Worm (Caenorhabditis elegans): ENCODE results near the gene ZK697.1.

ZK697.1 gene

DNA sequence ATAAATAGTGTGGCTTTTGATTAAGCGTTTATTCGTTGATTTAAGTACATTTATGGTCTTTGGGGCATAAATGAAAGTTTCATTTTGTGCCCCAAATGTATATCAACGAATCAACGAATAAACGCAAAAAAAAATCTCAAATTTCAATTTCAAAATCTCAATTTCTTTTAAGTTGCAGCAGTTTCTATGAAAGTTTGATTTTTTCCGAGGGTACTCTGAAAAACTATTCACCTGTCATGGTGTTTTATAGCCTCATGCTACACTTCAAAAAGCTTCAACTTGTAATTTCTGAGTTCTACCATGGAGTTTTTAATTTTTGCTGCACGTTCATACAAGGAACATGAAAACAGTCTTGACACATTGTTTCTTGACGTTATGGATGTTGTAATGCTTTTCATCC lies at the start of gene ZK697.1:
Gene ZK697.1 (plus strand): TSS at position 301 of the 400 bp plus-strand sequence.
- TF ChIP-seq ham-2 (GFP tag; optimal IDR thresholded peaks at IDR 0.05), result no peak
- no peak for TF ChIP-seq hlh-1 (tag; optimal IDR thresholded peaks at IDR 0.05)
- TF ChIP-seq nhr-2 (tag; optimal IDR thresholded peaks at IDR 0.05), result no peak
- TF ChIP-seq mab-5 (tag; optimal IDR thresholded peaks at IDR 0.05), result no peak

DNA sequence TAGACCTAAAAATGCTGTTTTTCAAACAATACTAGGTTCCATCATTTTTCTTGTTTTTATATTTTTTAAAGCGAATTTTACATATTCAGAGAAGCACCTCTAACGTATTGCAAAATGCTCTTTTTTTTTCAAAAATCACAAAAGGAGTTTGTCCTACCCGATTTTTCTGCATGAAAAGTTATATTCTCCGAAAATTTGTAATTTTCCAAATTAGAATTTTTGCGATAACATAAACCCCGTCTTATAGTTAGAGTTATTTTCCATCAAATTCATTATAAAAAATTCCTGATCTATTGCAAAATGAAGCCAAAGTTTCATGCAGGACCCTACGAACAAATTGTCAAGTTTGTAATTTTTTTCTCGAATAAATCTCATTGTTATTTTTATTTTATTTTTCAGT lies 44.2 kb upstream of the ZK697.1 start, which contains the start of gene srw-99:
Gene srw-99 (plus strand): TSS at position 301 of the 400 bp plus-strand sequence.
- TF ChIP-seq lsy-2 (tag; optimal IDR thresholded peaks at IDR 0.05) (no peak), nhr-76 (tag; optimal IDR thresholded peaks at IDR 0.05) (no peak), blmp-1 (tag; optimal IDR thresholded peaks at IDR 0.05) (no peak), zip-8 (tag; optimal IDR thresholded peaks at IDR 0.05) (no peak), nhr-237 (tag; optimal IDR thresholded peaks at IDR 0.05) (no peak), unc-62 (GFP tag; optimal IDR thresholded peaks at IDR 0.05) (no peak)

DNA sequence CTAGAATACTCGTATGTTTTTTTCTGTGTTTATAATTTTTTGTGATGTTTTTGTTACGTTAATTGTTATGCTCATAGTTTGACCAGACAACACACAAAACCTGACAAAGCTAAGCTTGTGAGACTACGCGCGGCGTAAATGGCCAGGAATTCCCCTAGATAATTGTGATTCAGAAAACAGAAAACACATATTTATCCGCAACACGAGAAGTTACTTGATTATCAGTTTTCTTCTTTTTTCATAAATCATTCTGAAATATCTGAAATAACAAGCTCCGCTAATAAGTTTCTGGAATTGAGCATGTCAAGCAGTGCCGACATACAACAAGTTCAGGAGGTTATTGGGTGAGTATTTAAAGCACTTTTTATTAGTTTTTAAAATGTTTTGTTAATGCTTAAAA lies 41.7 kb upstream of the ZK697.1 start, which contains the start of gene srw-100:
Gene srw-100 (plus strand): TSS at position 301 of the 400 bp plus-strand sequence.
- TF ChIP-seq lin-13 (tag; optimal IDR thresholded peaks at IDR 0.05), result no peak
- TF ChIP-seq hlh-1 (tag; optimal IDR thresholded peaks at IDR 0.05), result no peak
- TF ChIP-seq ces-1 (GFP tag; optimal IDR thresholded peaks at IDR 0.05), result no peak
- no peak for TF ChIP-seq elt-1 (tag; optimal IDR thresholded peaks at IDR 0.05; ENCODE audit: borderline replicate concordance, insufficient read depth)
- no peak for TF ChIP-seq sptf-1 (tag; optimal IDR thresholded peaks at IDR 0.05)
- no peak for TF ChIP-seq bed-3 (GFP tag; optimal IDR thresholded peaks at IDR 0.05)
- no peak for TF ChIP-seq flh-1 (GFP tag; optimal IDR thresholded peaks at IDR 0.05)
- TF ChIP-seq cnd-1 (tag; optimal IDR thresholded peaks at IDR 0.05), result no peak
- no peak for TF ChIP-seq blmp-1 (tag; optimal IDR thresholded peaks at IDR 0.05)
- no peak for TF ChIP-seq unc-39 (tag; optimal IDR thresholded peaks at IDR 0.05)

DNA sequence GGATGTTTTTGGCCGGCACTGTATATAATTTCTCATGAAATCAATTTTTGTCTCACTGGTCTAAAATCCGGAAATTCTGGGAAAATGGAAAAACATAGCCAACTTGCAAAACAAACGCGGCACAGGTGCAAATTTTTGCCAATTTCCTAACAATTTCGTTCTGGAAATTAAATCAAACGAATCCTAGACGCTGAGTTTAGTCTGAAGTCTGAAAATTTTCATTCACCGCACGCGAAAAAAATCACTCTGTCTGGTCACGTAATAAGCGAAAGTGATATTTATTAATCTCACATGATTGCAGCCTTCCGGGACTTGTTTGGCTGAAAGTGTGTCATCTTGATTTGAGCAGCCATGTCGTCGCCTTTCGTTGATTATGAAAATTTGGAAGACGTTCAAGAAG lies 35.7 kb upstream of the ZK697.1 start, which contains the start of gene srw-103:
Gene srw-103 (plus strand): TSS at position 301 of the 400 bp plus-strand sequence.
- no peak for TF ChIP-seq unc-39 (tag; optimal IDR thresholded peaks at IDR 0.05)
- no peak for TF ChIP-seq tbx-8 (GFP tag; optimal IDR thresholded peaks at IDR 0.05)
- TF ChIP-seq sptf-1 (tag; optimal IDR thresholded peaks at IDR 0.05), result no peak
- no peak for TF ChIP-seq mls-2 (tag; optimal IDR thresholded peaks at IDR 0.05)
- TF ChIP-seq nhr-12 (tag; optimal IDR thresholded peaks at IDR 0.05), result no peak
- no peak for TF ChIP-seq unc-62 (GFP tag; optimal IDR thresholded peaks at IDR 0.05)
- TF ChIP-seq elt-3 (tag; optimal IDR thresholded peaks at IDR 0.05), result no peak
- TF ChIP-seq ces-1 (GFP tag; optimal IDR thresholded peaks at IDR 0.05), result no peak
- TF ChIP-seq hlh-1 (tag; optimal IDR thresholded peaks at IDR 0.05), result no peak
- no peak for TF ChIP-seq blmp-1 (tag; optimal IDR thresholded peaks at IDR 0.05)
- no peak for TF ChIP-seq flh-1 (GFP tag; optimal IDR thresholded peaks at IDR 0.05)
- TF ChIP-seq ceh-39 (tag; optimal IDR thresholded peaks at IDR 0.05), result no peak
- TF ChIP-seq ceh-83 (GFP tag; optimal IDR thresholded peaks at IDR 0.05), result no peak
- no peak for TF ChIP-seq M03D4.4 (tag; optimal IDR thresholded peaks at IDR 0.05)
- TF ChIP-seq lin-32 (GFP tag; optimal IDR thresholded peaks at IDR 0.05), result no peak
- TF ChIP-seq lsy-2 (tag; optimal IDR thresholded peaks at IDR 0.05), result no peak

DNA sequence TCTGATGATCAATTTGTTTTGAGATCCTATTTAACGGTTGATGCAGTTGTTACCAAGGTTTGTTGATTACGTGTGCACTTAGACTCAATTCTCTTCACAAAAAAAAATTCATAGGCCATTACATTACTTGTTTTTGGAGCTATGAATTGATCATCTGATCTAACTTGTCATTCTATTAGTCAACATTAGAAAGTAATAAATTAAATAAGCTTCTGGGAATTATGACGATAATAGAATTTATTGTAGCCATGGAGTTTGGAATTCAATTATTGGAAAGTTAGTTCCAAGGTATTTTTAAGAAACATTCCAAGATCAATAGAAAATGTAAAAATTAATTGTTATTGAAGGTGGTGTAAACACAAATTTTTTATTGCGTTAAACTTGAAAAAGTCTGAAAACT lies 34.4 kb upstream of the ZK697.1 start:
- TF ChIP-seq M03D4.4 (tag; optimal IDR thresholded peaks at IDR 0.05), result no peak
- TF ChIP-seq lin-13 (tag; optimal IDR thresholded peaks at IDR 0.05), result no peak
- no peak for TF ChIP-seq ces-1 (GFP tag; optimal IDR thresholded peaks at IDR 0.05)
- TF ChIP-seq bed-3 (GFP tag; optimal IDR thresholded peaks at IDR 0.05), result no peak
- TF ChIP-seq pha-4 (tag; optimal IDR thresholded peaks at IDR 0.05), result no peak
- no peak for TF ChIP-seq mab-5 (tag; optimal IDR thresholded peaks at IDR 0.05)
- TF ChIP-seq sptf-1 (tag; optimal IDR thresholded peaks at IDR 0.05), result no peak
- no peak for TF ChIP-seq nhr-76 (tag; optimal IDR thresholded peaks at IDR 0.05)
- TF ChIP-seq nhr-28 (tag; optimal IDR thresholded peaks at IDR 0.05), result no peak
- no peak for TF ChIP-seq unc-39 (tag; optimal IDR thresholded peaks at IDR 0.05)
- TF ChIP-seq elt-1 (tag; optimal IDR thresholded peaks at IDR 0.05; ENCODE audit: borderline replicate concordance, insufficient read depth), result no peak
- no peak for TF ChIP-seq unc-120 (tag; optimal IDR thresholded peaks at IDR 0.05; ENCODE audit: poor library complexity, severe bottlenecking)
- no peak for TF ChIP-seq hlh-1 (tag; optimal IDR thresholded peaks at IDR 0.05)

DNA sequence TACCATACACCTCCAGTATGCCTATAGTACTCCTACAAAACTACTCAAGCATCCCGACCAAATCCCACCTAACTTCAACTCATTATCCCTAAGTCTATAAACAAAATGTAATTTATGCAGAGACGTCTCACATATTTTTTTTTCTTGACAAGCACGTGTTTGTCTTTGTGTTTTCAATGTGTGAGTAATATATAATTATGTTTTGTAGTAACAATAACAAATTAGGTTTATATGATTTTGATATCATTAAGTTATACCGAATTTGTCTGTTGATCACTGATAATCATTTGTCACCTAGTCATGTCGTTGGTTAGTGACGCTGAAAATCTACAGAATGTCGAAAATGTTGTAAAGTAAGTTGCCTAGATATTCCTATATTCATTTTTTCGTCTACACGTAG lies 32.7 kb upstream of the ZK697.1 start, which contains the start of gene srw-102:
Gene srw-102 (plus strand): TSS at position 301 of the 400 bp plus-strand sequence.
- TF ChIP-seq bed-3 (GFP tag; optimal IDR thresholded peaks at IDR 0.05) (no peak), ham-2 (GFP tag; optimal IDR thresholded peaks at IDR 0.05) (no peak), mep-1 (tag; optimal IDR thresholded peaks at IDR 0.05) (no peak), lsy-2 (tag; optimal IDR thresholded peaks at IDR 0.05) (no peak), snpc-4 (tag; optimal IDR thresholded peaks at IDR 0.05) (no peak), zip-8 (tag; optimal IDR thresholded peaks at IDR 0.05) (no peak), ceh-43 (GFP tag; optimal IDR thresholded peaks at IDR 0.05) (no peak), elt-3 (tag; optimal IDR thresholded peaks at IDR 0.05) (no peak), blmp-1 (tag; optimal IDR thresholded peaks at IDR 0.05) (no peak), nhr-237 (tag; optimal IDR thresholded peaks at IDR 0.05) (no peak), ces-1 (GFP tag; optimal IDR thresholded peaks at IDR 0.05) (no peak), sem-2 (GFP tag; optimal IDR thresholded peaks at IDR 0.05) (no peak), lin-32 (GFP tag; optimal IDR thresholded peaks at IDR 0.05) (no peak), mls-2 (tag; optimal IDR thresholded peaks at IDR 0.05) (no peak), ceh-83 (GFP tag; optimal IDR thresholded peaks at IDR 0.05) (no peak), nhr-76 (tag; optimal IDR thresholded peaks at IDR 0.05) (no peak), M03D4.4 (tag; optimal IDR thresholded peaks at IDR 0.05) (no peak), nhr-2 (tag; optimal IDR thresholded peaks at IDR 0.05) (no peak)

Data from whole organism, mixed stage, embryonic.